Worm (Caenorhabditis elegans): Measurements from ENCODE around the gene sru-30.

Gene sru-30

ce11 chrV:9813527-9813926, at the start of gene sru-30:
Gene sru-30, plus strand, starts transcription at chrV:9813827.
- TF ChIP-seq che-1 (tag; optimal IDR thresholded peaks at IDR 0.05) (no peak), ceh-48 (tag; optimal IDR thresholded peaks at IDR 0.05) (no peak), ttx-3 (tag; optimal IDR thresholded peaks at IDR 0.05) (no peak), T23F11.4 (GFP tag; optimal IDR thresholded peaks at IDR 0.05) (no peak), nhr-232 (tag; optimal IDR thresholded peaks at IDR 0.05) (no peak), ztf-16 (tag; optimal IDR thresholded peaks at IDR 0.05) (no peak), ceh-45 (GFP tag; IDR thresholded peaks at IDR 0.05) (no peak), hlh-15 (tag; optimal IDR thresholded peaks at IDR 0.05) (no peak), ceh-18 (tag; optimal IDR thresholded peaks at IDR 0.05) (no peak), C08G9.2 (tag; optimal IDR thresholded peaks at IDR 0.05) (no peak), nhr-11 (tag; optimal IDR thresholded peaks at IDR 0.05) (no peak), ceh-19 (GFP tag; optimal IDR thresholded peaks at IDR 0.05) (no peak), Y22D7AL.16 (tag; optimal IDR thresholded peaks at IDR 0.05) (no peak), ceh-30 (tag; optimal IDR thresholded peaks at IDR 0.05) (no peak), lin-11 (tag; optimal IDR thresholded peaks at IDR 0.05) (no peak), ceh-9 (tag; optimal IDR thresholded peaks at IDR 0.05) (no peak), dmd-4 (tag; optimal IDR thresholded peaks at IDR 0.05; ENCODE audit: borderline replicate concordance) (no peak), K02D7.2 (tag; optimal IDR thresholded peaks at IDR 0.05) (no peak), elt-4 (tag; optimal IDR thresholded peaks at IDR 0.05) (no peak), syd-9 (tag; optimal IDR thresholded peaks at IDR 0.05) (no peak)

- TF ChIP-seq pag-3 (tag; optimal IDR thresholded peaks at IDR 0.05; ENCODE audit: borderline replicate concordance): no peak
- TF ChIP-seq lin-11 (tag; optimal IDR thresholded peaks at IDR 0.05): no peak
- no peak for TF ChIP-seq nhr-232 (tag; optimal IDR thresholded peaks at IDR 0.05)
- TF ChIP-seq pat-9 (tag; optimal IDR thresholded peaks at IDR 0.05): no peak
- TF ChIP-seq dve-1 (tag; optimal IDR thresholded peaks at IDR 0.05): no peak
- no peak for TF ChIP-seq unc-55 (GFP tag; optimal IDR thresholded peaks at IDR 0.05)
- no peak for TF ChIP-seq hlh-6 (tag; optimal IDR thresholded peaks at IDR 0.05)
- no peak for TF ChIP-seq madf-2 (tag; optimal IDR thresholded peaks at IDR 0.05)
- TF ChIP-seq ceh-18 (tag; optimal IDR thresholded peaks at IDR 0.05): no peak
- TF ChIP-seq unc-3 (GFP tag; conservative IDR thresholded peaks at IDR 0.05): no peak
- no peak for TF ChIP-seq unc-3 (tag; optimal IDR thresholded peaks at IDR 0.05)
- no peak for TF ChIP-seq elt-4 (tag; optimal IDR thresholded peaks at IDR 0.05)
- no peak for TF ChIP-seq hlh-13 (GFP tag; optimal IDR thresholded peaks at IDR 0.05)
- TF ChIP-seq hlh-15 (tag; optimal IDR thresholded peaks at IDR 0.05): no peak
These were observed 49.1 kb upstream of the sru-30 start for ce11 chrV:9764552-9764951.

DNA sequence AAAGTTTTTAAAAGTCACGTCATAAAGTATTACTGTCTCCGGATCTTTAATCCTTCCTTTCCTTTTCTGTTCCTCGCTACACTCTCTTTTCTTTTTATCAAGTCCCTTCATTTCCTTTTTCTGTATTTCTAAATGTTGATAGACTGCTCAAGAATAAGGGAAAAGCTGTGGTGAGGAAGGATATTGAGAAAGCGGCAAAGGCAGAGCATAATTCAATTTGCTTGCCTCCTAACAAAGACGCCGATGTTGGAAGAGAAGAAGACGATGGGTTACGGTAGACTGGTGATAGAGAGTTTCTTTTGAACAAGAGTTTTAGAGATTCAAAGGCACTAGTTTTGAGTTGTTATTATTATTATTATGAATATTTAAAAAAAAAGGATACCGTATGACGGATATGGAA, 48.0 kb upstream of the sru-30 start:
- TF ChIP-seq sox-4 (tag; optimal IDR thresholded peaks at IDR 0.05) (no peak), Y22D7AL.16 (tag; optimal IDR thresholded peaks at IDR 0.05) (no peak), fax-1 (tag; optimal IDR thresholded peaks at IDR 0.05) (no peak), ceh-31 (tag; optimal IDR thresholded peaks at IDR 0.05) (peak; percentile 15), tbx-2 (tag; optimal IDR thresholded peaks at IDR 0.05) (no peak), ceh-19 (GFP tag; optimal IDR thresholded peaks at IDR 0.05) (no peak), ceh-14 (tag; optimal IDR thresholded peaks at IDR 0.05) (no peak)

- no peak for TF ChIP-seq tbx-7 (tag; optimal IDR thresholded peaks at IDR 0.05)
- no peak for TF ChIP-seq ttx-3 (tag; optimal IDR thresholded peaks at IDR 0.05)
- no peak for TF ChIP-seq K02D7.2 (tag; optimal IDR thresholded peaks at IDR 0.05)
- no peak for TF ChIP-seq npax-4 (tag; optimal IDR thresholded peaks at IDR 0.05)
- TF ChIP-seq ceh-19 (GFP tag; optimal IDR thresholded peaks at IDR 0.05): no peak
- no peak for TF ChIP-seq K09A11.1 (tag; optimal IDR thresholded peaks at IDR 0.05; ENCODE audit: insufficient read depth)
- no peak for TF ChIP-seq che-1 (tag; optimal IDR thresholded peaks at IDR 0.05)
These were observed 45.7 kb upstream of the sru-30 start for ce11 chrV:9767941-9768340.

Data from whole organism, late embryonic.